Worm (Caenorhabditis elegans): ENCODE results near the gene oig-2.
A peak's percentile ranks its signal among the peaks of the same experiment; 100 is the strongest.

The oig-2 gene

DNA sequence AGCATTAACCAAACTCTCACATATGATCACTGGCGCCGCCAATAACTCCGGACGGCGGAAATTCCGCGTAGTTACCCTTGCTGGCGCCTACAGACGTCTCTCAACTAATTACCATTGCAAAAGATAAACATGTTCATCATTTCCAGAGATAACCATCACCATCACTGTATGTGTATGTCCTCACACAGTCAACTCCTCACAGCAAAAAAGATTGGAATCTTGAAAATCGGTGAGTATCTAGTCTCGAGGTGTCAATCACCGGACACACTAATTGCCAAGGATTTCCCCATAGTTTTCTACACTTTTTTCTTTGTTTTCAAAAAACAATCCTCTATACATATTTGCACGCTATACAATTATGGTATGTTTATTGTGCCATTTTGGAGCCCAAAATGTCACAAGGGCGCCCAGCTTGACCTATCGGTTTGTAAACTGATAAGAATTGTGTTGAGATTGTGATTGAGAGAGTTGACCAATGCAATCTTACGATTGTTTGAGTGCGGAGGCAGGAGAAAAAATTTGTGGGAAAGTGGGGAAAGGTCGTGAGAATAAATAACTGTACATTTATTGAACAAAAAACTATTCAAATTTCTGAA, 25.9 kb downstream of the oig-2 start:
- TF ChIP-seq daf-16 (GFP tag; optimal IDR thresholded peaks at IDR 0.05): no peak
- TF ChIP-seq daf-16 (tag; optimal IDR thresholded peaks at IDR 0.05): peak; percentile 82
- TF ChIP-seq nhr-11 (tag; optimal IDR thresholded peaks at IDR 0.05): no peak
- TF ChIP-seq nhr-6 (tag; optimal IDR thresholded peaks at IDR 0.05): peak; percentile 42
- TF ChIP-seq R02D3.7 (tag; optimal IDR thresholded peaks at IDR 0.05): no peak
- no peak for TF ChIP-seq T26A8.4 (GFP tag; IDR thresholded peaks at IDR 0.05)
- TF ChIP-seq ama-1 (optimal IDR thresholded peaks at IDR 0.05): no peak
- no peak for TF ChIP-seq lin-39 (tag; optimal IDR thresholded peaks at IDR 0.05)
- no peak for TF ChIP-seq unc-62 (GFP tag; optimal IDR thresholded peaks at IDR 0.05 in 1 of 2)
- no peak for TF ChIP-seq unc-62 (tag; optimal IDR thresholded peaks at IDR 0.05)
- peak; percentile 26 for TF ChIP-seq dve-1 (tag; optimal IDR thresholded peaks at IDR 0.05; ENCODE audit: insufficient read depth)
- TF ChIP-seq tra-1 (GFP tag; IDR thresholded peaks at IDR 0.05): no peak
- peak; percentile 30 for TF ChIP-seq nhr-28 (tag; optimal IDR thresholded peaks at IDR 0.05)
- TF ChIP-seq lin-38 (GFP tag; IDR thresholded peaks at IDR 0.05): no peak
- no peak for TF ChIP-seq F37D6.2 (tag; optimal IDR thresholded peaks at IDR 0.05)
- no peak for TF ChIP-seq cey-2 (tag; optimal IDR thresholded peaks at IDR 0.05; ENCODE audit: borderline replicate concordance, insufficient read depth)
- TF ChIP-seq nhr-42 (GFP tag; IDR thresholded peaks at IDR 0.05): no peak
- TF ChIP-seq pqm-1 (tag; optimal IDR thresholded peaks at IDR 0.05): peak; percentile 39
- no peak for TF ChIP-seq spr-1 (tag; optimal IDR thresholded peaks at IDR 0.05)
- TF ChIP-seq hlh-11 (tag; optimal IDR thresholded peaks at IDR 0.05): peak; percentile 66
- no peak for TF ChIP-seq F49E8.2 (tag; optimal IDR thresholded peaks at IDR 0.05; ENCODE audit: borderline replicate concordance)
- TF ChIP-seq dmd-8 (GFP tag; IDR thresholded peaks at IDR 0.05): no peak
- no peak for TF ChIP-seq F26F4.8 (GFP tag; conservative IDR thresholded peaks at IDR 0.05)
- TF ChIP-seq egl-27 (tag; optimal IDR thresholded peaks at IDR 0.05): no peak
- no peak for TF ChIP-seq zfp-3 (GFP tag; conservative IDR thresholded peaks at IDR 0.05)
- no peak for TF ChIP-seq mxl-2 (GFP tag; conservative IDR thresholded peaks at IDR 0.05)

DNA sequence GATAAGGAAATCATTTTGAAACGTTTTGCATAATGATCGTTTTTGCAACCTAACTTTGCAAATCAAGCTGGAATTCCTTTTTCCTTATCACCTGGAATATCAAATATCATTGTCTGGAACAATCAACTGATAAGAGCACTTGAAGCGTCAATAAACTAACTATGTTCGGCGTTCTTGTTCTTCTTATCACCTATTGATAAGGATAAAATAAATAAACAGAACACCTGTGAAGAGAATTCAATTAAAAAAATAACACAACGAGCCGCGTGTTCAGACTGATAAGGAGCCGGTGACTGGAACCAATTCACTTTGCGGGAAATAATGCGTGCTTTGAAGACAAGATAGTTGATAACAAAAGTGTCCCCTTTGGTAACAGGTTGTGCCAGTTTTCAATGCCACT, 27.8 kb downstream of the oig-2 start, which contains the start of gene cyd-1:
TSS of gene cyd-1 (plus strand) at position 380 of the 400 bp plus-strand sequence.
- TF ChIP-seq daf-12 (tag; optimal IDR thresholded peaks at IDR 0.05) (no peak), Y75B8A.6 (GFP tag; IDR thresholded peaks at IDR 0.05) (no peak), ceh-20 (GFP tag; IDR thresholded peaks at IDR 0.05) (no peak), hlh-11 (tag; optimal IDR thresholded peaks at IDR 0.05) (peak; percentile 93), spr-3 (GFP tag; optimal IDR thresholded peaks at IDR 0.05) (no peak), ctbp-1 (GFP tag; IDR thresholded peaks at IDR 0.05) (no peak), F37D6.2 (tag; optimal IDR thresholded peaks at IDR 0.05) (no peak), F26F4.8 (GFP tag; conservative IDR thresholded peaks at IDR 0.05) (no peak), madf-5 (GFP tag; IDR thresholded peaks at IDR 0.05) (no peak), Y105C5A.15 (GFP tag; IDR thresholded peaks at IDR 0.05) (no peak), ZK337.2 (GFP tag; IDR thresholded peaks at IDR 0.05) (no peak), skn-1 (tag; optimal IDR thresholded peaks at IDR 0.05) (no peak), ztf-7 (tag; optimal IDR thresholded peaks at IDR 0.05) (no peak), nhr-76 (tag; optimal IDR thresholded peaks at IDR 0.05) (no peak), zip-2 (tag; optimal IDR thresholded peaks at IDR 0.05) (no peak), nhr-28 (tag; optimal IDR thresholded peaks at IDR 0.05) (peak; percentile 89), tra-1 (GFP tag; IDR thresholded peaks at IDR 0.05) (no peak), pha-4 (GFP tag; IDR thresholded peaks at IDR 0.05) (peak; percentile 30; the same call in 1 of the 2 replicates), pha-4 (tag; optimal IDR thresholded peaks at IDR 0.05) (peak; percentile 86), nhr-10 (tag; optimal IDR thresholded peaks at IDR 0.05) (peak; percentile 12), ces-1 (GFP tag; optimal IDR thresholded peaks at IDR 0.05) (no peak), nhr-25 (tag; optimal IDR thresholded peaks at IDR 0.05; ENCODE audit: borderline replicate concordance, insufficient read depth) (no peak), mxl-2 (GFP tag; conservative IDR thresholded peaks at IDR 0.05) (no peak), nhr-6 (tag; optimal IDR thresholded peaks at IDR 0.05) (peak; percentile 16), ceh-44 (GFP tag; IDR thresholded peaks at IDR 0.05) (no peak), spr-1 (tag; optimal IDR thresholded peaks at IDR 0.05) (no peak), T26A8.4 (GFP tag; IDR thresholded peaks at IDR 0.05) (no peak), zfp-2 (tag; optimal IDR thresholded peaks at IDR 0.05) (no peak), rbr-2 (tag; optimal IDR thresholded peaks at IDR 0.05) (no peak), daf-16 (GFP tag; optimal IDR thresholded peaks at IDR 0.05) (peak in 1 of 2 experiments; percentile 34), daf-16 (tag; optimal IDR thresholded peaks at IDR 0.05) (peak; percentile 97), nhr-11 (tag; optimal IDR thresholded peaks at IDR 0.05) (no peak), ceh-62 (tag; optimal IDR thresholded peaks at IDR 0.05) (no peak), zfp-3 (GFP tag; conservative IDR thresholded peaks at IDR 0.05) (no peak), nhr-102 (tag; optimal IDR thresholded peaks at IDR 0.05) (peak; percentile 69), Y5F2A.4 (GFP tag; optimal IDR thresholded peaks at IDR 0.05) (no peak)

Data from whole organism, L4 larva.